Worm (Caenorhabditis elegans) whole organism, late embryonic: ENCODE measurements around the gene F48F5.6.

ENCODE experiments used
- F13H6.1 ChIP-seq: sonication (generic microtip); optimal IDR thresholded peaks from 2 replicates; lab custom pipeline; 2016; ENCODE audit warnings: missing genetic modification characterization, missing compliant biosample characterization
- K09A11.1 ChIP-seq: sonication (generic microtip); optimal IDR thresholded peaks from 2 replicates; lab custom pipeline; 2017; ENCODE audit warnings: antibody characterized with exemption, mild to moderate bottlenecking, missing genetic modification characterization, missing compliant biosample characterization; ENCODE audit not compliant: insufficient read depth
- ama-1 ChIP-seq: fragments of 150-350 bp; optimal IDR thresholded peaks from 2 replicates; lab custom pipeline; 2014
- ceh-31 ChIP-seq: sonication (generic microtip); optimal IDR thresholded peaks from 2 replicates; lab custom pipeline; 2016; ENCODE audit warnings: missing genetic modification characterization, missing compliant biosample characterization
- ceh-34 ChIP-seq: sonication (generic microtip); optimal IDR thresholded peaks from 2 replicates; lab custom pipeline; 2016; ENCODE audit warnings: mild to moderate bottlenecking, missing genetic modification characterization, missing compliant biosample characterization
- dve-1 ChIP-seq: sonication (generic microtip); optimal IDR thresholded peaks from 2 replicates; lab custom pipeline; 2017; ENCODE audit warnings: antibody characterized with exemption, mild to moderate bottlenecking, missing genetic modification characterization, missing compliant biosample characterization
- ets-4 ChIP-seq: sonication (generic microtip); optimal IDR thresholded peaks from 2 replicates; lab custom pipeline; 2016; ENCODE audit warnings: missing genetic modification characterization, missing compliant biosample characterization
- fkh-10 ChIP-seq: fragments of 150-350 bp; optimal IDR thresholded peaks from 2 replicates; lab custom pipeline; 2014; ENCODE audit warnings: missing biosample characterization, missing genetic modification reagents, missing genetic modification characterization
- lim-6 ChIP-seq: sonication (generic microtip); optimal IDR thresholded peaks from 2 replicates; lab custom pipeline; 2016; ENCODE audit warnings: missing genetic modification characterization, missing compliant biosample characterization
- nhr-11 ChIP-seq: fragments of 150-350 bp; optimal IDR thresholded peaks from 2 replicates; lab custom pipeline; 2014; ENCODE audit warnings: missing biosample characterization, missing genetic modification characterization
- pha-4 ChIP-seq: fragments of 150-350 bp; optimal IDR thresholded peaks from 2 replicates; lab custom pipeline; 2018; ENCODE audit warnings: missing biosample characterization, missing genetic modification reagents, missing genetic modification characterization
- sdc-2 ChIP-seq: sonication (generic microtip); optimal IDR thresholded peaks from 2 replicates; lab custom pipeline; 2016; ENCODE audit warnings: missing genotype, missing genetic modification characterization, missing compliant biosample characterization

ce11 chrV:20460808-20461207 lies 7.8 kb upstream of the F48F5.6 start, which contains the start of gene B0250.18:
- TF ChIP-seq F13H6.1 (no peak), ama-1 (no peak), ceh-31 (tag; lab: Kevin White, UChicago) (no peak), K09A11.1 (tag; lab: Kevin White, UChicago) (no peak), sdc-2 (tag; lab: Kevin White, UChicago) (no peak), fkh-10 (GFP tag; lab: Kevin White, UChicago) (no peak), ceh-34 (tag; lab: Kevin White, UChicago) (no peak), pha-4 (tag; lab: Kevin White, UChicago) (no peak), ets-4 (tag; lab: Kevin White, UChicago) (no peak), dve-1 (tag; lab: Kevin White, UChicago) (no peak), nhr-11 (tag; lab: Kevin White, UChicago) (no peak), lim-6 (tag; lab: Kevin White, UChicago) (no peak)
